Fruit fly (Drosophila melanogaster) whole organism, adult: ENCODE data around the gene CG14421.

Experiments used
- CG11617 ChIP-seq: fragments of 200-800 bp; sonication (Bioruptor generic); optimal IDR thresholded peaks from 2 replicates; lab custom pipeline; 2017; ENCODE audit warnings: mild to moderate bottlenecking, missing biosample characterization, missing genetic modification reagents, missing genetic modification characterization
- CG12768 ChIP-seq: fragments of 200-800 bp; sonication (Bioruptor generic); optimal IDR thresholded peaks from 2 replicates; lab custom pipeline; 2017; ENCODE audit warnings: missing biosample characterization, missing genetic modification characterization, mild to moderate bottlenecking, moderate library complexity, missing genetic modification reagents
- CG14711 ChIP-seq: fragments of 200-800 bp; sonication (Bioruptor generic); optimal IDR thresholded peaks from 2 replicates; lab custom pipeline; 2018; ENCODE audit warnings: missing biosample characterization, mild to moderate bottlenecking, missing genetic modification characterization, moderate library complexity
- CG1620 ChIP-seq: fragments of 200-800 bp; sonication (Bioruptor generic); optimal IDR thresholded peaks from 2 replicates; lab custom pipeline; 2016; ENCODE audit warnings: missing biosample characterization, missing genetic modification characterization
- CG33017 ChIP-seq: fragments of 200-800 bp; sonication (Bioruptor generic); optimal IDR thresholded peaks from 2 replicates; lab custom pipeline; 2018; ENCODE audit warnings: missing biosample characterization, mild to moderate bottlenecking, missing genetic modification characterization, moderate library complexity
- CG5204 ChIP-seq: fragments of 200-800 bp; sonication (Bioruptor generic); optimal IDR thresholded peaks from 2 replicates; lab custom pipeline; 2016; ENCODE audit warnings: missing biosample characterization, missing genetic modification characterization
- CG7045 ChIP-seq: fragments of 200-800 bp; sonication (Bioruptor generic); optimal IDR thresholded peaks from 2 replicates; lab custom pipeline; 2017; ENCODE audit warnings: missing biosample characterization, mild to moderate bottlenecking, missing genetic modification characterization
- CG7101 ChIP-seq: fragments of 200-800 bp; sonication (Bioruptor generic); optimal IDR thresholded peaks from 2 replicates; lab custom pipeline; 2018; ENCODE audit warnings: missing biosample characterization, mild to moderate bottlenecking, missing genetic modification characterization, moderate library complexity
- Clk ChIP-seq: fragments of 200-800 bp; sonication (Bioruptor generic); optimal IDR thresholded peaks from 2 replicates; lab custom pipeline; 2017; ENCODE audit warnings: missing biosample characterization, missing genetic modification characterization
- Crg-1 ChIP-seq: fragments of 200-800 bp; sonication (Bioruptor generic); optimal IDR thresholded peaks from 2 replicates; lab custom pipeline; 2016; ENCODE audit warnings: missing biosample characterization, missing genetic modification characterization
- Hr96 ChIP-seq: fragments of 200-800 bp; sonication (Bioruptor generic); optimal IDR thresholded peaks from 2 replicates; lab custom pipeline; 2016; ENCODE audit warnings: missing biosample characterization, missing genetic modification characterization
- Mnt ChIP-seq: fragments of 200-800 bp; sonication (Bioruptor generic); optimal IDR thresholded peaks from 2 replicates; lab custom pipeline; 2016; ENCODE audit warnings: missing biosample characterization, mild to moderate bottlenecking, missing genetic modification characterization
- bab1 ChIP-seq: fragments of 200-800 bp; sonication (Bioruptor generic); optimal IDR thresholded peaks from 3 replicates; lab custom pipeline; 2019; ENCODE audit warnings: missing biosample characterization, mild to moderate bottlenecking, missing genetic modification characterization, moderate library complexity
- cic ChIP-seq: fragments of 200-800 bp; sonication (Bioruptor generic); optimal IDR thresholded peaks from 2 replicates; lab custom pipeline; 2017; ENCODE audit warnings: missing biosample characterization, mild to moderate bottlenecking, missing genetic modification characterization, moderate library complexity
- cnc ChIP-seq, 2 experiments: fragments of >200 bp; optimal IDR thresholded peaks; 2 replicates each; lab custom pipeline; 2017
- kay ChIP-seq: fragments of 200-800 bp; sonication (Bioruptor generic); peaks from one replicate; lab custom pipeline; 2016; ENCODE audit warnings: missing biosample characterization, missing genetic modification characterization, borderline replicate concordance
- ovo ChIP-seq: fragments of 200-800 bp; sonication (Bioruptor generic); optimal IDR thresholded peaks from 2 replicates; lab custom pipeline; 2016; ENCODE audit warnings: missing biosample characterization, missing genetic modification characterization
- pad ChIP-seq: fragments of 200-800 bp; sonication (Bioruptor generic); optimal IDR thresholded peaks from 3 replicates; lab custom pipeline; 2017; ENCODE audit warnings: missing biosample characterization, missing genetic modification characterization, mild to moderate bottlenecking, moderate library complexity, missing genetic modification reagents
- tj ChIP-seq: fragments of 200-800 bp; sonication (Bioruptor generic); optimal IDR thresholded peaks from 3 replicates; lab custom pipeline; 2017; ENCODE audit warnings: missing biosample characterization, mild to moderate bottlenecking, missing genetic modification characterization, moderate library complexity
- toe ChIP-seq: fragments of 200-800 bp; sonication (Bioruptor generic); optimal IDR thresholded peaks from 2 replicates; lab custom pipeline; 2016; ENCODE audit warnings: missing biosample characterization, missing genetic modification characterization

The CG14421 gene

DNA sequence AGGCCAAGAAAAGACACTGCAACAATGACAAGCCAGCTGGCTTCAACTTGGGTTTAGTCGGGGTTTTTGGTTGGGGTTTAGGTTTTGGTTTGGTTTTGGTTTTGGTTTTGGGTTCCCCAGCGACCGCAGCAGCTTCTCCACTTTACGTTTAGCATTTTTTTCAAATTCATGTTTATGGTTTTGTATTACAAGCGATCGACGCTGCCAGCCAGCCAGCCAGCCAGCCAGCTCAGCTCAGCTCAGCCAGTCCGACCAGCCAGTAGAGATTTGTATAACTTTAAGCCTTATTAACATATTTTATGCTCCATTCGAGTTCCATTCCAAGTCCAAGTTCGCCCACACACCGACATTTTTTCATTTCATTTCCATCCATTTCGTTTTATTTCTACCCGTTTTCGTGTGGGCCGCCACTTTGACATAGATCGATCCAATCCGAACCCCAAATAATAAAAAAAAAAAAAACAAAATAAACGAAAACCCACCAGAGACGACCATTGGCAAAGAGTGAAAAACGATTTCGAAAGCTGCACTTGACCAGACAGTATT, 22.7 kb downstream of the CG14421 start:
- no peak for TF ChIP-seq cnc (optimal IDR thresholded peaks at IDR 0.05; lab: Kevin White, UChicago)
- no peak for TF ChIP-seq Clk (GFP tag; lab: Kevin White, UChicago)
- no peak for TF ChIP-seq ovo (GFP tag; lab: Kevin White, UChicago)
- no peak for TF ChIP-seq tj (GFP tag; lab: Kevin White, UChicago)
- no peak for TF ChIP-seq CG33017 (tag; lab: Kevin White, UChicago)
- no peak for TF ChIP-seq kay
- no peak for TF ChIP-seq Crg-1
- no peak for TF ChIP-seq CG11617 (GFP tag; lab: Kevin White, UChicago)
- no peak for TF ChIP-seq toe (GFP tag; lab: Kevin White, UChicago)
- no peak for TF ChIP-seq cic (GFP tag; lab: Kevin White, UChicago)
- no peak for TF ChIP-seq CG7045 (GFP tag; lab: Kevin White, UChicago)
- no peak for TF ChIP-seq Mnt (GFP tag; lab: Kevin White, UChicago)
- TF ChIP-seq Hr96 = no peak
- no peak for TF ChIP-seq CG12768 (GFP tag; lab: Kevin White, UChicago)
- no peak for TF ChIP-seq pad (GFP tag; lab: Kevin White, UChicago)
- no peak for TF ChIP-seq CG1620 (GFP tag; lab: Kevin White, UChicago)
- no peak for TF ChIP-seq CG14711 (tag; lab: Kevin White, UChicago)

- TF ChIP-seq CG7101 (no peak), CG1620 (GFP tag; lab: Kevin White, UChicago) (no peak), CG5204 (GFP tag; lab: Kevin White, UChicago) (no peak), tj (GFP tag; lab: Kevin White, UChicago) (no peak), Mnt (GFP tag; lab: Kevin White, UChicago) (no peak), toe (GFP tag; lab: Kevin White, UChicago) (no peak), CG12768 (GFP tag; lab: Kevin White, UChicago) (no peak), ovo (GFP tag; lab: Kevin White, UChicago) (no peak), CG14711 (tag; lab: Kevin White, UChicago) (no peak), bab1 (no peak), CG7045 (GFP tag; lab: Kevin White, UChicago) (no peak), Hr96 (no peak), pad (GFP tag; lab: Kevin White, UChicago) (no peak), CG11617 (GFP tag; lab: Kevin White, UChicago) (no peak), CG33017 (tag; lab: Kevin White, UChicago) (no peak), Clk (GFP tag; lab: Kevin White, UChicago) (no peak), cnc (optimal IDR thresholded peaks at IDR 0.05; lab: Kevin White, UChicago) (no peak), cic (GFP tag; lab: Kevin White, UChicago) (no peak)
Observed at dm6 chrX:2964678-2965231, 23.5 kb downstream of the CG14421 start.

DNA sequence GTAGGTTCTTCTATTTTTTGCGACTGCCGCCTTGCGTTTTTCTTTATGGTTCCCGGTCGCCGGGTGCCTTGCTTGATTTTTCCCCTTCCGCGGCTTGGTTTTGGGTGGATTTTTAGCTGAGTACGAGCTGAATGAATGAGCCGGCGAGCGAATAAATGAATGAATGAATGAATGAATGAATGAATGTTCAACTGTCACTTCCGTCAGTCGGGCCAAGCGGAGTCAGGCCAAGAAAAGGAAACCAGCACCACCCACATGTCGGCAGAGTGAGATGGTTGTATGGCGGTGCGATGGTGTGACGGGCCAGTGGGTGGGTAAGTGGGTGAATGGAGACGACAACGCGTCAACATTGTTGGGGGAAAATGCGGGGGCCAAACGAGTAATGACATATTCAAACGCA, 27.8 kb downstream of the CG14421 start:
- TF ChIP-seq cic (GFP tag; lab: Kevin White, UChicago) (no peak), CG1620 (GFP tag; lab: Kevin White, UChicago) (no peak), CG33017 (tag; lab: Kevin White, UChicago) (no peak), CG7101 (no peak), Clk (GFP tag; lab: Kevin White, UChicago) (no peak), CG5204 (GFP tag; lab: Kevin White, UChicago) (no peak), Mnt (GFP tag; lab: Kevin White, UChicago) (no peak), CG11617 (GFP tag; lab: Kevin White, UChicago) (no peak), CG7045 (GFP tag; lab: Kevin White, UChicago) (no peak), kay (no peak), toe (GFP tag; lab: Kevin White, UChicago) (no peak), cnc (optimal IDR thresholded peaks at IDR 0.05; lab: Kevin White, UChicago) (no peak), Hr96 (no peak), ovo (GFP tag; lab: Kevin White, UChicago) (no peak), bab1 (no peak), pad (GFP tag; lab: Kevin White, UChicago) (no peak), CG14711 (tag; lab: Kevin White, UChicago) (no peak), CG12768 (GFP tag; lab: Kevin White, UChicago) (no peak), Crg-1 (no peak)

- TF ChIP-seq ovo (GFP tag; lab: Kevin White, UChicago) = no peak
- TF ChIP-seq kay = no peak
- no peak for TF ChIP-seq bab1
- TF ChIP-seq CG7045 (GFP tag; lab: Kevin White, UChicago) = no peak
- no peak for TF ChIP-seq CG33017 (tag; lab: Kevin White, UChicago)
- no peak for TF ChIP-seq cic (GFP tag; lab: Kevin White, UChicago)
- TF ChIP-seq CG5204 (GFP tag; lab: Kevin White, UChicago) = no peak
Observed at dm6 chrX:2973593-2973992, 32.4 kb downstream of the CG14421 start, which contains the start of gene rst. Gene rst, minus strand, starts transcription at chrX:2973834.

DNA sequence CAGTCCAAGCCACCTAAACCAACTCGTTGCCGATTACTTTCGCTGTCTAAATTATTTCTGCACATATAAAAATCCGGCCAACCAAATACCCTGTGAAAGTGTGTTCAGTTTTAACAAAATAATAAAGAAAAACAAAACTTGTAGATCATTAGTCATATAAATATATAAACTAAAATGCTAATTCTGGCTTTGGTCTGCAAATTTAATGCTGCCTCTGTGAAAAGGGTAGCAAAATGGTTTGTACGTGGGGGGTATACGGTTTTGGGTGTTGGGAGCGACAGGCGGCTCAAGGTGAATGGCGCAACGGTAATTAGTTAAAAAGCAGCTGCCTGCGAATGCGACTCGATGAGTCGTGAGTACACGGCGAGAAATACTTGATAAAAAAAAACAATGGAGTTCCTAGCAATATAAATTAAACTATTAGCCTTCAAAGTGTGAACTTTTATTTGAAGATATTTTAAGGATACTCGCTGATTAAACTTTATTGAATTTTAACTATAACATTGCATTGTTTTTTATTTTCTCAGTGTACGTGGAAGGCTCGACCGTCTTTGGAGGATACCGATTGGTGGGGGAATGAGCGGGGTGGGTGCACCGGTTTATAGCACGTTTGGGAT, 36.8 kb downstream of the CG14421 start:
- no peak for TF ChIP-seq Clk (GFP tag; lab: Kevin White, UChicago)
- TF ChIP-seq CG7045 (GFP tag; lab: Kevin White, UChicago) = no peak
- TF ChIP-seq cnc (optimal IDR thresholded peaks at IDR 0.05; lab: Kevin White, UChicago) = no peak
- TF ChIP-seq CG33017 (tag; lab: Kevin White, UChicago) = no peak
- TF ChIP-seq Mnt (GFP tag; lab: Kevin White, UChicago) = no peak
